Fruit fly (Drosophila melanogaster) whole organism, wandering third instar larva: ENCODE data around the gene BthD.

Experiments used
- Abd-B ChIP-seq: fragments of >200 bp; optimal IDR thresholded peaks from 2 replicates; lab custom pipeline; 2017; ENCODE audit warnings: missing biosample characterization, missing genetic modification characterization
- CG32264 ChIP-seq: fragments of 200-800 bp; sonication (Bioruptor generic); optimal IDR thresholded peaks from 2 replicates; lab custom pipeline; 2016; ENCODE audit warnings: missing biosample characterization, missing genetic modification characterization
- Hnf4 ChIP-seq: fragments of 200-800 bp; sonication (Bioruptor generic); optimal IDR thresholded peaks from 2 replicates; lab custom pipeline; 2016; ENCODE audit warnings: missing biosample characterization, mild to moderate bottlenecking, missing genetic modification characterization
- Hr78 ChIP-seq: fragments of >200 bp; optimal IDR thresholded peaks from 2 replicates; lab custom pipeline; 2017; ENCODE audit warnings: missing biosample characterization, missing genetic modification characterization
- dmrt93B ChIP-seq: fragments of 200-800 bp; sonication (Bioruptor generic); optimal IDR thresholded peaks from 2 replicates; lab custom pipeline; 2018; ENCODE audit warnings: missing biosample characterization, mild to moderate bottlenecking, missing genetic modification characterization

DNA sequence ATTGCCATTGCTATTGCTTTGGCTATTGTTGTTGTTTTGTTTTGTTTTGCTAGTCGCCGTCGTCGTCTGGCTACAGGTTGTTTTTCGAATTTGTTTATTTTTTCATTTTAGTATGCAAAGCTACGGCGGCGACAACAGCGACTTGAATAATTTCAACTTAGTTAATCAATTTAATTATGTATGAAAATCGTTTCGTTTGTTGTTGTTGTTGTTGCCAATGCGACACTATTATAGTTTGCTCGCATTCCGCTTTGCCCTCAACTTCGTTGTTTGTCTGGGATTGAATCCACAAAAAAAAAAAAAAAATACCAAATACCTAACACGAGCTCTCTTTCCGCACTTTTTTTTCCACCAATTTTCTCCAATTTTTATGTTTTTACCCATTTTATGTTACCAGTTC, 15.9 kb downstream of the BthD start:
- TF ChIP-seq Hnf4 (GFP tag; lab: Kevin White, UChicago) (no peak), Hr78 (GFP tag; lab: Kevin White, UChicago) (no peak), dmrt93B (no peak), CG32264 (GFP tag; lab: Kevin White, UChicago) (no peak), Abd-B (GFP tag; lab: Kevin White, UChicago) (no peak)
